Fruit fly (Drosophila melanogaster) whole organism, embryonic: Measurements from ENCODE around the gene ss.

Experiments
- Abd-B ChIP-seq: fragments of 200-800 bp; sonication (Bioruptor generic); optimal IDR thresholded peaks from 2 replicates; lab custom pipeline; 2018; ENCODE audit warnings: missing biosample characterization, mild to moderate bottlenecking, missing genetic modification characterization, moderate library complexity
- Ada2b ChIP-seq: fragments of 200-800 bp; sonication (Bioruptor generic); IDR thresholded peaks from 2 replicates; pipeline ENCODE4 v1.3.6; 2022; ENCODE audit warnings: missing biosample characterization, missing genetic modification characterization
- B-H2 ChIP-seq: fragments of 200-800 bp; sonication (Bioruptor generic); optimal IDR thresholded peaks from 2 replicates; lab custom pipeline; 2018; ENCODE audit warnings: missing biosample characterization, mild to moderate bottlenecking, missing genetic modification characterization
- CG1024 ChIP-seq: fragments of 200-800 bp; sonication (Bioruptor generic); IDR thresholded peaks from 2 replicates; pipeline ENCODE4 v1.3.6; 2022; ENCODE audit warnings: missing biosample characterization, missing genetic modification characterization
- CG10431 ChIP-seq: fragments of 200-800 bp; sonication (Bioruptor generic); optimal IDR thresholded peaks from 3 replicates; lab custom pipeline; 2018; ENCODE audit warnings: missing biosample characterization, mild to moderate bottlenecking, missing genetic modification characterization
- CG11696 ChIP-seq: fragments of 200-800 bp; sonication (Bioruptor generic); IDR thresholded peaks from 2 replicates; pipeline ENCODE4 v1.3.6; 2022; ENCODE audit warnings: missing biosample characterization, missing genetic modification characterization
- CG12391 ChIP-seq: fragments of 200-800 bp; sonication (Bioruptor generic); optimal IDR thresholded peaks from 3 replicates; lab custom pipeline; 2018; ENCODE audit warnings: missing biosample characterization, mild to moderate bottlenecking, missing genetic modification characterization, moderate library complexity
- CG12659 ChIP-seq: fragments of 200-800 bp; sonication (Bioruptor generic); optimal IDR thresholded peaks from 3 replicates; lab custom pipeline; 2017; ENCODE audit warnings: mild to moderate bottlenecking, missing biosample characterization, missing genetic modification reagents, missing genetic modification characterization
- CG13287 ChIP-seq: fragments of 200-800 bp; sonication (Bioruptor generic); IDR thresholded peaks from 2 replicates; pipeline ENCODE4 v1.3.6; 2022; ENCODE audit warnings: missing biosample characterization, missing genetic modification characterization; ENCODE audit not compliant: partially characterized antibody
- CG15269 ChIP-seq: fragments of 200-800 bp; sonication (Bioruptor generic); optimal IDR thresholded peaks from 2 replicates; lab custom pipeline; 2018; ENCODE audit warnings: missing biosample characterization, mild to moderate bottlenecking, missing genetic modification characterization, moderate library complexity
- CG17912 ChIP-seq: fragments of 200-800 bp; sonication (Bioruptor generic); optimal IDR thresholded peaks from 2 replicates; lab custom pipeline; 2018; ENCODE audit warnings: missing biosample characterization, mild to moderate bottlenecking, missing genetic modification characterization
- CG2889 ChIP-seq: fragments of 200-800 bp; sonication (Bioruptor generic); IDR thresholded peaks from 3 replicates; pipeline ENCODE4 v1.3.6; 2022; ENCODE audit warnings: missing biosample characterization, missing genetic modification characterization
- CG30403 ChIP-seq: fragments of 200-800 bp; sonication (Bioruptor generic); optimal IDR thresholded peaks from 3 replicates; lab custom pipeline; 2016; ENCODE audit warnings: missing biosample characterization, missing genetic modification characterization
- CG31365 ChIP-seq: fragments of 200-800 bp; sonication (Bioruptor generic); optimal IDR thresholded peaks from 2 replicates; lab custom pipeline; 2018; ENCODE audit warnings: missing biosample characterization, mild to moderate bottlenecking, missing genetic modification characterization
- CG32772 ChIP-seq: fragments of 200-800 bp; sonication (Bioruptor generic); IDR thresholded peaks from 2 replicates; pipeline ENCODE4 v1.3.6; 2022; ENCODE audit warnings: missing biosample characterization, missing genetic modification characterization
- CG3847 ChIP-seq: fragments of 200-800 bp; sonication (Bioruptor generic); IDR thresholded peaks from 2 replicates; pipeline ENCODE4 v1.3.6; 2022; ENCODE audit warnings: missing biosample characterization, missing genetic modification characterization
- CG4707 ChIP-seq: fragments of 200-800 bp; sonication (Bioruptor generic); optimal IDR thresholded peaks from 2 replicates; lab custom pipeline; 2018; ENCODE audit warnings: missing biosample characterization, mild to moderate bottlenecking, missing genetic modification characterization, moderate library complexity
- CG6254 ChIP-seq: fragments of 200-800 bp; sonication (Bioruptor generic); optimal IDR thresholded peaks from 3 replicates; lab custom pipeline; 2017; ENCODE audit warnings: mild to moderate bottlenecking, missing biosample characterization, missing genetic modification reagents, missing genetic modification characterization
- CG7987 ChIP-seq: fragments of 200-800 bp; sonication (Bioruptor generic); optimal IDR thresholded peaks from 2 replicates; lab custom pipeline; 2018; ENCODE audit warnings: missing biosample characterization, mild to moderate bottlenecking, missing genetic modification characterization, moderate library complexity
- CG9797 ChIP-seq: fragments of 200-800 bp; sonication (Bioruptor generic); optimal IDR thresholded peaks from 3 replicates; lab custom pipeline; 2018; ENCODE audit warnings: missing biosample characterization, mild to moderate bottlenecking, missing genetic modification characterization
- CG9932 ChIP-seq: fragments of 200-800 bp; sonication (Bioruptor generic); IDR thresholded peaks from 2 replicates; pipeline ENCODE4 v1.3.6; 2022; ENCODE audit warnings: missing biosample characterization, missing genetic modification characterization
- CoRest ChIP-seq: fragments of 200-800 bp; sonication (Bioruptor generic); optimal IDR thresholded peaks from 3 replicates; lab custom pipeline; 2018; ENCODE audit warnings: missing biosample characterization, mild to moderate bottlenecking, missing genetic modification characterization, moderate library complexity
- Deaf1 ChIP-seq: fragments of 200-800 bp; optimal IDR thresholded peaks from 3 replicates; lab custom pipeline; 2019; ENCODE audit warnings: missing biosample characterization, mild to moderate bottlenecking, missing genetic modification characterization, moderate library complexity
- Fer1 ChIP-seq: fragments of 200-800 bp; sonication (Bioruptor generic); optimal IDR thresholded peaks from 2 replicates; lab custom pipeline; 2017; ENCODE audit warnings: missing biosample characterization, mild to moderate bottlenecking, missing genetic modification characterization
- GATAe ChIP-seq: fragments of 200-800 bp; sonication (Bioruptor generic); conservative IDR thresholded peaks from 2 replicates; pipeline ENCODE4 v1.3.6; 2022; ENCODE audit warnings: missing biosample characterization, missing genetic modification characterization
- Gsc ChIP-seq: fragments of 200-800 bp; sonication (Bioruptor generic); IDR thresholded peaks from 2 replicates; pipeline ENCODE4 v1.3.6; 2022; ENCODE audit warnings: missing biosample characterization, missing genetic modification characterization
- HLHmδ ChIP-seq: fragments of 200-800 bp; sonication (Bioruptor generic); optimal IDR thresholded peaks from 2 replicates; lab custom pipeline; 2018; ENCODE audit warnings: missing biosample characterization, mild to moderate bottlenecking, missing genetic modification characterization, moderate library complexity
- Meics ChIP-seq: fragments of 200-800 bp; sonication (Bioruptor generic); optimal IDR thresholded peaks from 2 replicates; lab custom pipeline; 2017; ENCODE audit warnings: missing biosample characterization, mild to moderate bottlenecking, missing genetic modification characterization
- Myb ChIP-seq: fragments of 200-800 bp; sonication (Bioruptor generic); optimal IDR thresholded peaks from 2 replicates; lab custom pipeline; 2016; ENCODE audit warnings: missing biosample characterization, missing genetic modification characterization
- NfI ChIP-seq: fragments of 200-800 bp; sonication (Bioruptor generic); optimal IDR thresholded peaks from 3 replicates; lab custom pipeline; 2018; ENCODE audit warnings: missing biosample characterization, mild to moderate bottlenecking, missing genetic modification characterization, moderate library complexity
- Oli ChIP-seq: fragments of 200-800 bp; sonication (Bioruptor generic); optimal IDR thresholded peaks from 2 replicates; lab custom pipeline; 2018; ENCODE audit warnings: missing biosample characterization, mild to moderate bottlenecking, missing genetic modification characterization, moderate library complexity
- Spps ChIP-seq: fragments of 200-800 bp; sonication (Bioruptor generic); optimal IDR thresholded peaks from 2 replicates; lab custom pipeline; 2018; ENCODE audit warnings: missing biosample characterization, mild to moderate bottlenecking, missing genetic modification characterization
- Xrp1 ChIP-seq: fragments of 200-800 bp; sonication (Bioruptor generic); IDR thresholded peaks from 2 replicates; pipeline ENCODE4 v1.3.6; 2022; ENCODE audit warnings: missing biosample characterization, missing genetic modification characterization
- ase ChIP-seq: fragments of 200-800 bp; sonication (Bioruptor generic); IDR thresholded peaks from 3 replicates; pipeline ENCODE4 v1.3.6; 2022; ENCODE audit warnings: missing biosample characterization, missing genetic modification characterization
- bbx ChIP-seq: fragments of 200-800 bp; sonication (Bioruptor generic); IDR thresholded peaks from 2 replicates; pipeline ENCODE4 v1.3.6; 2022; ENCODE audit warnings: missing biosample characterization, missing genetic modification characterization; ENCODE audit not compliant: partially characterized antibody
- bcd ChIP-seq: fragments of 200-800 bp; sonication (Bioruptor generic); optimal IDR thresholded peaks from 2 replicates; lab custom pipeline; 2017; ENCODE audit warnings: missing biosample characterization, mild to moderate bottlenecking, missing genetic modification characterization
- dysf ChIP-seq: fragments of 200-800 bp; sonication (Bioruptor generic); IDR thresholded peaks from 3 replicates; pipeline ENCODE4 v1.3.6; 2022; ENCODE audit warnings: missing biosample characterization, missing genetic modification characterization
- fd96Cb ChIP-seq: fragments of 200-800 bp; sonication (Bioruptor generic); optimal IDR thresholded peaks from 2 replicates; lab custom pipeline; 2018; ENCODE audit warnings: missing biosample characterization, mild to moderate bottlenecking, missing genetic modification characterization, moderate library complexity
- her ChIP-seq: fragments of 200-800 bp; sonication (Bioruptor generic); optimal IDR thresholded peaks from 2 replicates; lab custom pipeline; 2016; ENCODE audit warnings: missing biosample characterization, missing genetic modification characterization
- kah ChIP-seq: fragments of 200-800 bp; sonication (Bioruptor generic); optimal IDR thresholded peaks from 2 replicates; lab custom pipeline; 2018; ENCODE audit warnings: missing biosample characterization, mild to moderate bottlenecking, missing genetic modification characterization
- nau ChIP-seq: fragments of 200-800 bp; sonication (Bioruptor generic); optimal IDR thresholded peaks from 3 replicates; lab custom pipeline; 2017; ENCODE audit warnings: missing biosample characterization, mild to moderate bottlenecking, missing genetic modification characterization, missing genetic modification reagents
- nmo ChIP-seq: fragments of 200-800 bp; sonication (Bioruptor generic); optimal IDR thresholded peaks from 2 replicates; lab custom pipeline; 2018; ENCODE audit warnings: missing biosample characterization, mild to moderate bottlenecking, missing genetic modification characterization, moderate library complexity
- pan ChIP-seq, 4 experiments: fragments of >200 bp in 3 of 4; fragments of 200-800 bp in 1 of 4; sonication (Bioruptor generic) in 1 of 4; optimal IDR thresholded peaks in 3 of 4; IDR thresholded peaks in 1 of 4; 2 replicates each; pipeline versions ENCODE4 v1.3.6 to Lab custom; 2017 to 2022; ENCODE audit warnings: missing biosample characterization in 2 of 4, missing genetic modification characterization in 2 of 4, mixed read lengths in 1 of 4
- sisA ChIP-seq: fragments of 200-800 bp; sonication (Bioruptor generic); IDR thresholded peaks from 2 replicates; pipeline ENCODE4 v1.3.6; 2022; ENCODE audit warnings: missing biosample characterization, missing genetic modification characterization
- sug ChIP-seq: fragments of 200-800 bp; optimal IDR thresholded peaks from 2 replicates; lab custom pipeline; 2019; ENCODE audit warnings: missing biosample characterization, mild to moderate bottlenecking, missing genetic modification characterization, moderate library complexity
- tgo ChIP-seq: fragments of 200-800 bp; sonication (Bioruptor generic); IDR thresholded peaks from 3 replicates; pipeline ENCODE4 v1.3.6; 2022; ENCODE audit warnings: missing biosample characterization, missing genetic modification characterization
- trem ChIP-seq: fragments of 200-800 bp; optimal IDR thresholded peaks from 3 replicates; lab custom pipeline; 2019; ENCODE audit warnings: missing biosample characterization, mild to moderate bottlenecking, missing genetic modification characterization, moderate library complexity
- vvl ChIP-seq: fragments of 200-800 bp; sonication (Bioruptor generic); IDR thresholded peaks from 2 replicates; pipeline ENCODE4 v1.3.6; 2022; ENCODE audit warnings: missing biosample characterization, missing genetic modification characterization

ss gene

dm6 chr3R:16368288-16368687, 35.2 kb downstream of the ss start, which contains the start of gene js (continued):
- TF ChIP-seq B-H2 (GFP tag; lab: Kevin White, UChicago) (no peak), GATAe (GFP tag; lab: Robert Waterston, UW) (no peak), Xrp1 (peak; percentile 16; the same call in 1 of the 2 replicates), Ada2b (0 out of 2 replicates have a peak, but pooled peaks have one; percentile 23), Gsc (GFP tag; lab: Robert Waterston, UW) (no peak), pan (optimal IDR thresholded peaks at IDR 0.05; lab: Kevin White, UChicago) (no peak), pan (GFP tag; optimal IDR thresholded peaks at IDR 0.05 in 1 of 2, IDR thresholded peaks at IDR 0.05 in 1 of 2) (peak in 1 of 2 experiments; percentile 9), CG31365 (tag; lab: Kevin White, UChicago) (no peak), CG2889 (GFP tag; lab: Robert Waterston, UW) (no peak), CG32772 (0 out of 2 replicates have a peak, but pooled peaks have one; percentile 32), vvl (GFP tag; lab: Robert Waterston, UW) (peak; percentile 8; the same call in 1 of the 2 replicates), dysf (GFP tag; lab: Robert Waterston, UW) (0 out of 3 replicates have a peak, but pooled peaks have one; percentile 15), CG9932 (GFP tag; lab: Robert Waterston, UW) (no peak), CG12659 (GFP tag; lab: Kevin White, UChicago) (no peak), kah (GFP tag; lab: Kevin White, UChicago) (no peak), Oli (tag; lab: Kevin White, UChicago) (peak; percentile 43), Meics (GFP tag; lab: Kevin White, UChicago) (peak; percentile 10), bcd (peak; percentile 8), CG3847 (GFP tag; lab: Robert Waterston, UW) (peak; percentile 30; the same call in 1 of the 2 replicates), bbx (GFP tag; lab: Robert Waterston, UW) (no peak), CG15269 (tag; lab: Kevin White, UChicago) (peak; percentile 58), CG4707 (GFP tag; lab: Kevin White, UChicago) (peak; percentile 25), CG11696 (0 out of 2 replicates have a peak, but pooled peaks have one; percentile 34), tgo (0 out of 3 replicates have a peak, but pooled peaks have one; percentile 23), CG10431 (no peak), trem (tag; lab: Kevin White, UChicago) (no peak), sisA (GFP tag; lab: Robert Waterston, UW) (0 out of 2 replicates have a peak, but pooled peaks have one; percentile 9), CG30403 (GFP tag; lab: Kevin White, UChicago) (no peak), NfI (GFP tag; lab: Kevin White, UChicago) (peak; percentile 42), Deaf1 (tag; lab: Kevin White, UChicago) (peak; percentile 83), nau (GFP tag; lab: Kevin White, UChicago) (no peak)

DNA sequence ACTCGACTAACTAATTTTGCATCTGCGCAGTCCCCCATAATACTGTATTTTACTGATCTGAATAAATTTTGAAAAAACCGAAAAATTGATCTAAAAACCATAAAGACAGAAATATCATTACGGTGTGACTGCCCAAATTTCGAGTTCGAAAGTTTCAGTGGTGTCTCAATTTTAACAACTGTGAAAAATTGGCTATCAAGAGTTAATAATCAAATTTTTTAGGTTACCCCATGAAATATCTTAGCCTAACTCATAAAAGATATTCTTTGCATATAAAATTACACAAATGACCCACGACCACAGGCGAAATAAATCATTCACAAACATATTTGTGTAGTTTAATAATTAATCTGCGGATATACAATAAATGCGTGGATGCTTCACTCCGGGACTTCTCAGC, 43.5 kb downstream of the ss start, which contains the start of gene CG42446:
Gene CG42446 (minus strand): TSS at position 101 of the 400 bp plus-strand sequence.
- no peak for TF ChIP-seq CG7987 (GFP tag; lab: Kevin White, UChicago)
- no peak for TF ChIP-seq ase (GFP tag; lab: Robert Waterston, UW)
- no peak for TF ChIP-seq CG17912 (GFP tag; lab: Kevin White, UChicago)
- TF ChIP-seq fd96Cb: no peak

DNA sequence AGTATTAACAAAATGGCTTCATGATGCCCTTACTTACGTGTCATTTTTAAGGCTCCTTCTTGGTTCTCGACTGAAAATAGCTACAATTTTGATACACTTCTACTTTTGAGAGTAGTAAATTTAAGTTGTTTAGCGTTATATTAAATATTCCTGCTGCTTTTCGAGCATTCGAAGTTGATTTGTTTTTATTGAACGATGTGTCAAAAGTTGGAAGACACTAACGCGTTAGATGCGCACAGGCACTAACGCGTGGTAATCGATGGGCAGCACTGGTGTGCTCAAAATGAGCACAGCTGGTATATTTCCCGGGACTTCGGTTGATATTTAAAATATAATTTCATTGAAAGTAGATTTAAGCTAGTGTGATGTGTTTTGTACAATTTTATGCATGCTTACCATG, 44.4 kb downstream of the ss start, which contains the start of gene CG17931:
Gene CG17931 (minus strand): TSS at position 369 of the 400 bp plus-strand sequence.
- TF ChIP-seq CG12391 (tag; lab: Kevin White, UChicago): peak; percentile 36
- peak; percentile 100 for TF ChIP-seq her (GFP tag; lab: Kevin White, UChicago)
- TF ChIP-seq Fer1 (GFP tag; lab: Kevin White, UChicago): no peak
- peak; percentile 93 for TF ChIP-seq Myb (GFP tag; lab: Kevin White, UChicago)
- TF ChIP-seq HLHmδ (GFP tag; lab: Kevin White, UChicago): no peak
- TF ChIP-seq sug: no peak
- peak; percentile 90 for TF ChIP-seq CG9797 (GFP tag; lab: Kevin White, UChicago)
- TF ChIP-seq Abd-B: peak; percentile 27
- TF ChIP-seq CG6254 (GFP tag; lab: Kevin White, UChicago): no peak
- TF ChIP-seq nmo (GFP tag; lab: Kevin White, UChicago): peak; percentile 62
- TF ChIP-seq CG13287 (GFP tag; lab: Robert Waterston, UW): peak; percentile 52; the same call in 1 of the 2 replicates
- TF ChIP-seq Spps (tag; lab: Kevin White, UChicago): no peak
- TF ChIP-seq CoRest (tag; lab: Kevin White, UChicago): peak; percentile 35
- TF ChIP-seq CG1024 (GFP tag; lab: Robert Waterston, UW): no peak
